Fruit fly (Drosophila melanogaster) whole organism, embryonic: Measurements from ENCODE around the gene CG15208.

Experiments
- Abd-B ChIP-seq: fragments of 200-800 bp; sonication (Bioruptor generic); optimal IDR thresholded peaks from 2 replicates; lab custom pipeline; 2018; ENCODE audit warnings: missing biosample characterization, mild to moderate bottlenecking, missing genetic modification characterization, moderate library complexity
- CG10267 ChIP-seq: fragments of 200-800 bp; sonication (Bioruptor generic); optimal IDR thresholded peaks from 2 replicates; lab custom pipeline; 2018; ENCODE audit warnings: missing biosample characterization, mild to moderate bottlenecking, missing genetic modification characterization, moderate library complexity
- CG11093 ChIP-seq: fragments of 200-800 bp; sonication (Bioruptor generic); IDR thresholded peaks from 3 replicates; pipeline ENCODE4 v1.3.6; 2022; ENCODE audit warnings: missing biosample characterization, missing genetic modification characterization
- CG11696 ChIP-seq: fragments of 200-800 bp; sonication (Bioruptor generic); IDR thresholded peaks from 2 replicates; pipeline ENCODE4 v1.3.6; 2022; ENCODE audit warnings: missing biosample characterization, missing genetic modification characterization
- CG12744 ChIP-seq: fragments of 200-800 bp; sonication (Bioruptor generic); optimal IDR thresholded peaks from 2 replicates; lab custom pipeline; 2016; ENCODE audit warnings: missing biosample characterization, missing genetic modification characterization
- CG13624 ChIP-seq: fragments of 200-800 bp; sonication (Bioruptor generic); optimal IDR thresholded peaks from 2 replicates; lab custom pipeline; 2016; ENCODE audit warnings: missing biosample characterization, missing genetic modification characterization
- CG15514 ChIP-seq: fragments of 200-800 bp; sonication (Bioruptor generic); optimal IDR thresholded peaks from 3 replicates; lab custom pipeline; 2017; ENCODE audit warnings: missing biosample characterization, missing genetic modification characterization, mild to moderate bottlenecking, moderate library complexity, missing genetic modification reagents
- CG15696 ChIP-seq: fragments of 200-800 bp; sonication (Bioruptor generic); optimal IDR thresholded peaks from 2 replicates; lab custom pipeline; 2019; ENCODE audit warnings: missing biosample characterization, mild to moderate bottlenecking, missing genetic modification characterization, moderate library complexity
- CG16815 ChIP-seq: fragments of 200-800 bp; sonication (Bioruptor generic); optimal IDR thresholded peaks from 3 replicates; lab custom pipeline; 2017; ENCODE audit warnings: missing biosample characterization, mild to moderate bottlenecking, missing genetic modification characterization
- CG17359 ChIP-seq: fragments of 200-800 bp; sonication (Bioruptor generic); optimal IDR thresholded peaks from 3 replicates; lab custom pipeline; 2018; ENCODE audit warnings: missing biosample characterization, mild to moderate bottlenecking, missing genetic modification characterization, moderate library complexity
- CG18262 ChIP-seq: fragments of 200-800 bp; optimal IDR thresholded peaks from 3 replicates; lab custom pipeline; 2019; ENCODE audit warnings: missing biosample characterization, mild to moderate bottlenecking, missing genetic modification characterization, moderate library complexity
- CG2889 ChIP-seq: fragments of 200-800 bp; sonication (Bioruptor generic); IDR thresholded peaks from 3 replicates; pipeline ENCODE4 v1.3.6; 2022; ENCODE audit warnings: missing biosample characterization, missing genetic modification characterization
- CG34376 ChIP-seq: fragments of 200-800 bp; sonication (Bioruptor generic); optimal IDR thresholded peaks from 2 replicates; lab custom pipeline; 2018; ENCODE audit warnings: missing biosample characterization, mild to moderate bottlenecking, missing genetic modification characterization
- CG3995 ChIP-seq: fragments of 200-800 bp; sonication (Bioruptor generic); optimal IDR thresholded peaks from 3 replicates; lab custom pipeline; 2016; ENCODE audit warnings: missing biosample characterization, missing genetic modification characterization
- CG4328 ChIP-seq: fragments of 200-800 bp; sonication (Bioruptor generic); optimal IDR thresholded peaks from 3 replicates; lab custom pipeline; 2017; ENCODE audit warnings: missing biosample characterization, missing genetic modification reagents, missing genetic modification characterization
- CG4820 ChIP-seq: fragments of 200-800 bp; sonication (Bioruptor generic); optimal IDR thresholded peaks from 3 replicates; lab custom pipeline; 2016; ENCODE audit warnings: missing biosample characterization, missing genetic modification characterization
- CG5180 ChIP-seq: fragments of 200-800 bp; sonication (Bioruptor generic); optimal IDR thresholded peaks from 3 replicates; lab custom pipeline; 2017; ENCODE audit warnings: missing biosample characterization, missing genetic modification characterization, mild to moderate bottlenecking, moderate library complexity, missing genetic modification reagents
- CG5245 ChIP-seq: fragments of 200-800 bp; sonication (Bioruptor generic); optimal IDR thresholded peaks from 3 replicates; lab custom pipeline; 2016; ENCODE audit warnings: missing biosample characterization, missing genetic modification characterization
- CG6272 ChIP-seq: fragments of 200-800 bp; sonication (Bioruptor generic); IDR thresholded peaks from 2 replicates; pipeline ENCODE4 v1.3.6; 2022; ENCODE audit warnings: missing biosample characterization, missing genetic modification characterization
- CG6654 ChIP-seq: fragments of 200-800 bp; sonication (Bioruptor generic); optimal IDR thresholded peaks from 2 replicates; lab custom pipeline; 2017; ENCODE audit warnings: missing biosample characterization, mild to moderate bottlenecking, missing genetic modification characterization
- CG7987 ChIP-seq: fragments of 200-800 bp; sonication (Bioruptor generic); optimal IDR thresholded peaks from 2 replicates; lab custom pipeline; 2018; ENCODE audit warnings: missing biosample characterization, mild to moderate bottlenecking, missing genetic modification characterization, moderate library complexity
- CG8388 ChIP-seq: fragments of 200-800 bp; sonication (Bioruptor generic); optimal IDR thresholded peaks from 2 replicates; lab custom pipeline; 2019; ENCODE audit warnings: missing biosample characterization, mild to moderate bottlenecking, missing genetic modification characterization, moderate library complexity
- CG8478 ChIP-seq: fragments of >200 bp; optimal IDR thresholded peaks from 2 replicates; lab custom pipeline; 2018
- CG8944 ChIP-seq: fragments of 200-800 bp; sonication (Bioruptor generic); optimal IDR thresholded peaks from 3 replicates; lab custom pipeline; 2016; ENCODE audit warnings: missing biosample characterization, missing genetic modification characterization
- CG9797 ChIP-seq: fragments of 200-800 bp; sonication (Bioruptor generic); optimal IDR thresholded peaks from 3 replicates; lab custom pipeline; 2018; ENCODE audit warnings: missing biosample characterization, mild to moderate bottlenecking, missing genetic modification characterization
- CoRest ChIP-seq: fragments of 200-800 bp; sonication (Bioruptor generic); optimal IDR thresholded peaks from 3 replicates; lab custom pipeline; 2018; ENCODE audit warnings: missing biosample characterization, mild to moderate bottlenecking, missing genetic modification characterization, moderate library complexity
- D19B ChIP-seq: fragments of 200-800 bp; sonication (Bioruptor generic); optimal IDR thresholded peaks from 2 replicates; lab custom pipeline; 2017; ENCODE audit warnings: missing biosample characterization, mild to moderate bottlenecking, missing genetic modification characterization
- HmgD ChIP-seq: fragments of 200-800 bp; sonication (Bioruptor generic); optimal IDR thresholded peaks from 3 replicates; lab custom pipeline; 2016; ENCODE audit warnings: missing biosample characterization, missing genetic modification characterization
- Hmr ChIP-seq: fragments of 200-800 bp; sonication (Bioruptor generic); optimal IDR thresholded peaks from 3 replicates; lab custom pipeline; 2017; ENCODE audit warnings: mild to moderate bottlenecking, missing biosample characterization, missing genetic modification reagents, missing genetic modification characterization
- Hr3 ChIP-seq: fragments of 200-800 bp; sonication (Bioruptor generic); optimal IDR thresholded peaks from 3 replicates; lab custom pipeline; 2016; ENCODE audit warnings: missing biosample characterization, missing genetic modification characterization
- NC2β ChIP-seq: fragments of 200-800 bp; sonication (Bioruptor generic); optimal IDR thresholded peaks from 2 replicates; lab custom pipeline; 2016; ENCODE audit warnings: missing biosample characterization, missing genetic modification characterization
- Pdp1 ChIP-seq, 2 experiments: fragments of 200-800 bp; sonication (Bioruptor generic); optimal IDR thresholded peaks; 3 replicates each; lab custom pipeline; 2016; ENCODE audit warnings: missing biosample characterization in 2 of 2, missing genetic modification characterization in 2 of 2, mild to moderate bottlenecking in 1 of 2, moderate library complexity in 1 of 2
- amos ChIP-seq: fragments of 200-800 bp; sonication (Bioruptor generic); IDR thresholded peaks from 2 replicates; pipeline ENCODE4 v1.3.6; 2022; ENCODE audit warnings: missing biosample characterization, missing genetic modification characterization; ENCODE audit not compliant: partially characterized antibody
- ara ChIP-seq: fragments of 200-800 bp; sonication (Bioruptor generic); IDR thresholded peaks from 2 replicates; pipeline ENCODE4 v1.3.6; 2022; ENCODE audit warnings: missing biosample characterization, missing genetic modification characterization
- cas ChIP-seq: fragments of 200-800 bp; sonication (Bioruptor generic); IDR thresholded peaks from 2 replicates; pipeline ENCODE4 v1.3.6; 2022; ENCODE audit warnings: missing biosample characterization, missing genetic modification characterization
- ci ChIP-seq: fragments of 200-800 bp; sonication (Bioruptor generic); IDR thresholded peaks from 3 replicates; pipeline ENCODE4 v1.3.6; 2022; ENCODE audit warnings: missing biosample characterization, missing genetic modification characterization
- fd64A ChIP-seq: fragments of 200-800 bp; sonication (Bioruptor generic); optimal IDR thresholded peaks from 3 replicates; lab custom pipeline; 2018; ENCODE audit warnings: missing biosample characterization, mild to moderate bottlenecking, missing genetic modification characterization
- grau ChIP-seq: fragments of 200-800 bp; optimal IDR thresholded peaks from 3 replicates; lab custom pipeline; 2019; ENCODE audit warnings: missing biosample characterization, mild to moderate bottlenecking, missing genetic modification characterization, moderate library complexity
- gt ChIP-seq: fragments of 200-800 bp; sonication (Bioruptor generic); IDR thresholded peaks from 2 replicates; pipeline ENCODE4 v1.3.6; 2022; ENCODE audit warnings: missing biosample characterization, missing genetic modification characterization
- hbn ChIP-seq: fragments of 200-800 bp; sonication (Bioruptor generic); IDR thresholded peaks from 2 replicates; pipeline ENCODE4 v1.3.6; 2022; ENCODE audit warnings: missing biosample characterization, missing genetic modification characterization; ENCODE audit not compliant: partially characterized antibody
- her ChIP-seq: fragments of 200-800 bp; sonication (Bioruptor generic); optimal IDR thresholded peaks from 2 replicates; lab custom pipeline; 2016; ENCODE audit warnings: missing biosample characterization, missing genetic modification characterization
- knrl ChIP-seq: fragments of 200-800 bp; sonication (Bioruptor generic); IDR thresholded peaks from 3 replicates; pipeline ENCODE4 v1.3.6; 2022; ENCODE audit warnings: missing biosample characterization, missing genetic modification characterization; ENCODE audit not compliant: partially characterized antibody
- mam ChIP-seq: fragments of 200-800 bp; sonication (Bioruptor generic); optimal IDR thresholded peaks from 3 replicates; lab custom pipeline; 2016; ENCODE audit warnings: missing biosample characterization, missing genetic modification characterization
- pan ChIP-seq, 4 experiments: fragments of >200 bp in 3 of 4; fragments of 200-800 bp in 1 of 4; sonication (Bioruptor generic) in 1 of 4; optimal IDR thresholded peaks in 3 of 4; IDR thresholded peaks in 1 of 4; 2 replicates each; pipeline versions ENCODE4 v1.3.6 to Lab custom; 2017 to 2022; ENCODE audit warnings: missing biosample characterization in 2 of 4, missing genetic modification characterization in 2 of 4, mixed read lengths in 1 of 4
- pnt ChIP-seq: fragments of 200-800 bp; sonication (Bioruptor generic); optimal IDR thresholded peaks from 3 replicates; lab custom pipeline; 2016; ENCODE audit warnings: missing biosample characterization, missing genetic modification characterization
- pum ChIP-seq: fragments of 200-800 bp; sonication (Bioruptor generic); optimal IDR thresholded peaks from 2 replicates; lab custom pipeline; 2016; ENCODE audit warnings: missing biosample characterization, missing genetic modification characterization
- ro ChIP-seq: fragments of 200-800 bp; sonication (Bioruptor generic); IDR thresholded peaks from 2 replicates; pipeline ENCODE4 v1.3.6; 2022; ENCODE audit warnings: missing biosample characterization, missing genetic modification characterization
- sob ChIP-seq: fragments of 200-800 bp; sonication (Bioruptor generic); IDR thresholded peaks from 2 replicates; pipeline ENCODE4 v1.3.6; 2022; ENCODE audit warnings: missing biosample characterization, missing genetic modification characterization
- stwl ChIP-seq: fragments of 200-800 bp; sonication (Bioruptor generic); optimal IDR thresholded peaks from 3 replicates; lab custom pipeline; 2018; ENCODE audit warnings: missing biosample characterization, mild to moderate bottlenecking, missing genetic modification characterization, moderate library complexity
- trem ChIP-seq: fragments of 200-800 bp; optimal IDR thresholded peaks from 3 replicates; lab custom pipeline; 2019; ENCODE audit warnings: missing biosample characterization, mild to moderate bottlenecking, missing genetic modification characterization, moderate library complexity
- zen ChIP-seq: fragments of 200-800 bp; sonication (Bioruptor generic); optimal IDR thresholded peaks from 3 replicates; lab custom pipeline; 2018; ENCODE audit warnings: missing biosample characterization, mild to moderate bottlenecking, missing genetic modification characterization, moderate library complexity

The CG15208 gene

DNA sequence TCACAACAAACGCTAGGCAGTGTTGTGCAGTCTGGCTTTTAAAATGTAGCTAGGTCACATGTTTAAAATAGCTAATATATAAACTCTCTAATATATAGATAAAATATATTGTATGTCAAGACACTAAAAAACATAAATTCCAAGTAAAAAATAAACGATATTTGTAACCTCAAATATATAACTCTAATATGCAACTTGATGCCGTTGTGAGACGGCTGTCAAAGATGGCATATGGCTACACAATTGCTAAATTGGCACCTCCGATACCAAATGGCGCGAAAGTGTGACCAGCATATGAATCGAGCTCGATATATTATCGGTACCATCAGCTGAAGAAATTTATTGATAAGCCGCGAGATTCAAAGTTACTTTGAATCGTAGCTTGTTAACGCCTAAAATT lies 533 bp upstream of the CG15208 start, which contains the start of gene CG1582 (continued):
- TF ChIP-seq CG34376 (GFP tag; lab: Kevin White, UChicago) (no peak), CG4328 (GFP tag; lab: Kevin White, UChicago) (no peak), CG15514 (GFP tag; lab: Kevin White, UChicago) (peak; percentile 59), ara (GFP tag; lab: Robert Waterston, UW) (no peak), CG17359 (tag; lab: Kevin White, UChicago) (no peak), ro (GFP tag; lab: Robert Waterston, UW) (no peak), Hmr (GFP tag; lab: Kevin White, UChicago) (no peak), CG15696 (tag; lab: Kevin White, UChicago) (peak; percentile 25), Pdp1 (GFP tag; optimal IDR thresholded peaks at IDR 0.05; lab: Kevin White, UChicago) (peak in 1 of 2 experiments; percentile 9), pnt (GFP tag; lab: Kevin White, UChicago) (no peak), stwl (tag; lab: Kevin White, UChicago) (peak; percentile 33), knrl (peak; percentile 27; the same call in 1 of the 3 replicates), CG8478 (lab: Kevin White, UChicago) (no peak), CG18262 (peak; percentile 20), CG8944 (GFP tag; lab: Kevin White, UChicago) (no peak), D19B (no peak), amos (GFP tag; lab: Robert Waterston, UW) (peak; percentile 34; the same call in 1 of the 2 replicates), CG11093 (GFP tag; lab: Robert Waterston, UW) (no peak), zen (tag; lab: Kevin White, UChicago) (peak; percentile 5), pum (GFP tag; lab: Kevin White, UChicago) (no peak), hbn (GFP tag; lab: Robert Waterston, UW) (no peak), CG5180 (GFP tag; lab: Kevin White, UChicago) (no peak), her (GFP tag; lab: Kevin White, UChicago) (no peak), CG6654 (GFP tag; lab: Kevin White, UChicago) (no peak), CG2889 (no peak), mam (peak; percentile 3), CG6272 (no peak), fd64A (no peak), CG8388 (GFP tag; lab: Kevin White, UChicago) (peak; percentile 83), pan (optimal IDR thresholded peaks at IDR 0.05; lab: Kevin White, UChicago) (no peak), pan (GFP tag; optimal IDR thresholded peaks at IDR 0.05 in 1 of 2, IDR thresholded peaks at IDR 0.05 in 1 of 2) (no peak), CG9797 (GFP tag; lab: Kevin White, UChicago) (peak; percentile 79), CG13624 (GFP tag; lab: Kevin White, UChicago) (no peak), grau (tag; lab: Kevin White, UChicago) (peak; percentile 50), CG5245 (GFP tag; lab: Kevin White, UChicago) (no peak), CG4820 (GFP tag; lab: Kevin White, UChicago) (peak; percentile 13), CG3995 (GFP tag; lab: Kevin White, UChicago) (no peak), cas (GFP tag; lab: Robert Waterston, UW) (no peak), sob (GFP tag; lab: Robert Waterston, UW) (0 out of 2 replicates have a peak, but pooled peaks have one; percentile 6), CG7987 (GFP tag; lab: Kevin White, UChicago) (no peak), ci (no peak), CG16815 (GFP tag; lab: Kevin White, UChicago) (no peak), CG10267 (tag; lab: Kevin White, UChicago) (peak; percentile 53), gt (no peak), Hr3 (GFP tag; lab: Kevin White, UChicago) (no peak), CG11696 (no peak), HmgD (GFP tag; lab: Kevin White, UChicago) (no peak), CoRest (tag; lab: Kevin White, UChicago) (peak; percentile 63), trem (peak; percentile 59), NC2β (GFP tag; lab: Kevin White, UChicago) (no peak), CG12744 (GFP tag; lab: Kevin White, UChicago) (no peak), Abd-B (GFP tag; lab: Kevin White, UChicago) (peak; percentile 13)
